Worm (Caenorhabditis elegans): ENCODE data around the gene D1022.4.

- TF ChIP-seq hlh-30 (tag; optimal IDR thresholded peaks at IDR 0.05; ENCODE audit: insufficient read depth), result no peak
- TF ChIP-seq rnt-1 (tag; optimal IDR thresholded peaks at IDR 0.05), result no peak
- no peak for TF ChIP-seq tbx-7 (tag; optimal IDR thresholded peaks at IDR 0.05)
- TF ChIP-seq pqm-1 (tag; optimal IDR thresholded peaks at IDR 0.05), result no peak
- TF ChIP-seq dve-1 (tag; optimal IDR thresholded peaks at IDR 0.05), result no peak
These were observed 32.5 kb upstream of the D1022.4 start, which contains the start of gene D1022.9 for ce11 chrII:7489605-7490004.
